Fruit fly (Drosophila melanogaster) whole organism, wandering third instar larva: ENCODE results near the gene SMC5.
A peak's percentile ranks its signal among the peaks of the same experiment; 100 is the strongest.

Source experiments
- Abd-B ChIP-seq: fragments of >200 bp; optimal IDR thresholded peaks from 2 replicates; lab custom pipeline; 2017; ENCODE audit warnings: missing biosample characterization, missing genetic modification characterization
- CG9705 ChIP-seq: fragments of 200-800 bp; sonication (Bioruptor generic); optimal IDR thresholded peaks from 2 replicates; lab custom pipeline; 2018; ENCODE audit warnings: missing biosample characterization, mild to moderate bottlenecking, missing genetic modification characterization
- CrebA ChIP-seq: fragments of 200-800 bp; sonication (Bioruptor generic); optimal IDR thresholded peaks from 2 replicates; lab custom pipeline; 2016; ENCODE audit warnings: missing biosample characterization, mild to moderate bottlenecking, missing genetic modification characterization, borderline replicate concordance
- Dif ChIP-seq: fragments of 200-275, 200-300 bp; sonication (Bioruptor generic); optimal IDR thresholded peaks from 2 replicates; lab custom pipeline; 2018; ENCODE audit warnings: missing biosample characterization, missing genetic modification characterization; ENCODE audit not compliant: partially characterized antibody
- HLH106 ChIP-seq: fragments of 200-800 bp; optimal IDR thresholded peaks from 3 replicates; lab custom pipeline; 2019; ENCODE audit warnings: missing biosample characterization, mild to moderate bottlenecking, missing genetic modification characterization, moderate library complexity
- Hr78 ChIP-seq: fragments of >200 bp; optimal IDR thresholded peaks from 2 replicates; lab custom pipeline; 2017; ENCODE audit warnings: missing biosample characterization, missing genetic modification characterization
- Hr83 ChIP-seq: fragments of 200-300 bp; sonication (Bioruptor generic); optimal IDR thresholded peaks from 2 replicates; lab custom pipeline; 2016; ENCODE audit warnings: missing biosample characterization, mild to moderate bottlenecking, missing genetic modification characterization, moderate library complexity; ENCODE audit not compliant: poor library complexity, severe bottlenecking
- Mio ChIP-seq: sonication (Bioruptor generic); optimal IDR thresholded peaks from 2 replicates; lab custom pipeline; 2016; ENCODE audit warnings: missing biosample characterization, missing genetic modification characterization
- Myc ChIP-seq: fragments of >200 bp; optimal IDR thresholded peaks from 2 replicates; lab custom pipeline; 2017
- OdsH ChIP-seq: fragments of 200-800 bp; sonication (Bioruptor generic); optimal IDR thresholded peaks from 2 replicates; lab custom pipeline; 2016; ENCODE audit warnings: missing biosample characterization, mild to moderate bottlenecking, missing genetic modification characterization
- Rel ChIP-seq, 2 experiments: fragments of 200-800 bp; sonication (Bioruptor generic) in 1 of 2; optimal IDR thresholded peaks; 2 replicates in 1 of 2; 3 replicates in 1 of 2; lab custom pipeline; 2016 to 2019; ENCODE audit warnings: mild to moderate bottlenecking in 2 of 2, missing biosample characterization in 2 of 2, missing genetic modification characterization in 2 of 2, moderate library complexity in 1 of 2
- Sp1 ChIP-seq: fragments of 200-800 bp; sonication (Bioruptor generic); optimal IDR thresholded peaks from 3 replicates; lab custom pipeline; 2019; ENCODE audit warnings: missing biosample characterization, mild to moderate bottlenecking, missing genetic modification characterization, moderate library complexity
- Vsx2 ChIP-seq: fragments of 200-300, 225-300 bp; sonication (Bioruptor generic); optimal IDR thresholded peaks from 2 replicates; lab custom pipeline; 2018; ENCODE audit warnings: missing biosample characterization, missing genetic modification characterization; ENCODE audit not compliant: partially characterized antibody
- br ChIP-seq: fragments of 200-800 bp; sonication (Bioruptor generic); optimal IDR thresholded peaks from 2 replicates; lab custom pipeline; 2016; ENCODE audit warnings: missing biosample characterization, missing genetic modification characterization
- brk ChIP-seq: fragments of 200-800 bp; sonication (Bioruptor generic); optimal IDR thresholded peaks from 2 replicates; lab custom pipeline; 2016; ENCODE audit warnings: missing biosample characterization, mild to moderate bottlenecking, missing genetic modification characterization
- dl ChIP-seq, 2 experiments: fragments of 175-275, 200-275 bp in 1 of 2; fragments of 200-275 bp in 1 of 2; sonication (Bioruptor generic); optimal IDR thresholded peaks; lab custom pipeline; 2018; ENCODE audit warnings: mild to moderate bottlenecking in 2 of 2, missing biosample characterization in 2 of 2, missing genetic modification characterization in 2 of 2, moderate library complexity in 2 of 2; ENCODE audit not compliant: partially characterized antibody in 2 of 2, insufficient read depth in 1 of 2
- dmrt93B ChIP-seq: fragments of 200-800 bp; sonication (Bioruptor generic); optimal IDR thresholded peaks from 2 replicates; lab custom pipeline; 2018; ENCODE audit warnings: missing biosample characterization, mild to moderate bottlenecking, missing genetic modification characterization
- dsf ChIP-seq: sonication (Bioruptor generic); optimal IDR thresholded peaks from 2 replicates; lab custom pipeline; 2016; ENCODE audit warnings: missing biosample characterization, missing genetic modification characterization, borderline replicate concordance
- ey ChIP-seq: fragments of 200-800 bp; sonication (Bioruptor generic); optimal IDR thresholded peaks from 2 replicates; lab custom pipeline; 2016; ENCODE audit warnings: missing biosample characterization, missing genetic modification characterization
- foxo ChIP-seq, 2 experiments: fragments of 200-800 bp; sonication (Bioruptor generic); optimal IDR thresholded peaks; 2 replicates in 1 of 2; 3 replicates in 1 of 2; lab custom pipeline; 2016 to 2017; ENCODE audit warnings: missing biosample characterization in 2 of 2, missing genetic modification characterization in 2 of 2
- fru ChIP-seq: fragments of 200-800 bp; sonication (Bioruptor generic); optimal IDR thresholded peaks from 3 replicates; lab custom pipeline; 2016; ENCODE audit warnings: missing biosample characterization, mild to moderate bottlenecking, missing genetic modification characterization
- h ChIP-seq: fragments of 200-800 bp; sonication (Bioruptor generic); optimal IDR thresholded peaks from 3 replicates; lab custom pipeline; 2016; ENCODE audit warnings: missing biosample characterization, mild to moderate bottlenecking, missing genetic modification characterization
- jim ChIP-seq: fragments of 175-275, 200-325 bp; sonication (Bioruptor generic); optimal IDR thresholded peaks from 2 replicates; lab custom pipeline; 2016; ENCODE audit warnings: missing biosample characterization, mild to moderate bottlenecking, missing genetic modification characterization
- lola ChIP-seq: fragments of >200 bp; optimal IDR thresholded peaks from 2 replicates; lab custom pipeline; 2017; ENCODE audit warnings: missing biosample characterization, missing genetic modification characterization
- pan ChIP-seq: fragments of >200 bp; optimal IDR thresholded peaks from 2 replicates; lab custom pipeline; 2017
- psq ChIP-seq: fragments of 200-800 bp; sonication (Bioruptor generic); optimal IDR thresholded peaks from 3 replicates; lab custom pipeline; 2017; ENCODE audit warnings: missing biosample characterization, mild to moderate bottlenecking, missing genetic modification characterization, moderate library complexity
- rgr ChIP-seq: fragments of 200-800 bp; sonication (Bioruptor generic); optimal IDR thresholded peaks from 3 replicates; lab custom pipeline; 2016; ENCODE audit warnings: missing biosample characterization, mild to moderate bottlenecking, missing genetic modification characterization
- sv ChIP-seq: fragments of 200-800 bp; sonication (Bioruptor generic); optimal IDR thresholded peaks from 3 replicates; lab custom pipeline; 2016; ENCODE audit warnings: missing biosample characterization, missing genetic modification characterization
- tai ChIP-seq: sonication (Bioruptor generic); optimal IDR thresholded peaks from 2 replicates; lab custom pipeline; 2016; ENCODE audit warnings: missing biosample characterization, missing genetic modification characterization
- woc ChIP-seq: sonication (Bioruptor generic); optimal IDR thresholded peaks from 2 replicates; lab custom pipeline; 2016; ENCODE audit warnings: missing biosample characterization, mild to moderate bottlenecking, missing genetic modification characterization

SMC5 gene

DNA sequence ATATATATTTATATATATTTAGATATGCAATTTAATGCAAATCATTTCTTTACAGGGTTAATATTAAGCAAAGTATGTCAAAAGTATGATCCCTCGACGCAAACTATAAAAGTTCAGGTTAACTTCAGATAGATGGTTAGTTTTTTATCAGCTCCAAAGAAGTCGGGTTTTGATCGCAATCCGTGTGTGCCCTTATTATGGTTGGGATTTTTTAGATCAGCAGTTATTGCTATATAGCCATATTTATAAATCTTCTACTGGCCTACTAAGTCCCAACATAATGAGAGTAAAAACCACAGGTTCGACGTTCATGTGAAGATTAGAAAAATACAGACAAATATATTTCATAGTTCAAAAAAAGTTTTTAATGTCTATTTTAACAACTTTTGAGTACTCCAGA, 4.9 kb downstream of the SMC5 start, which contains the start of gene EMC10:
TSS of gene EMC10 (plus strand) at position 301 of the 400 bp plus-strand sequence.
- TF ChIP-seq jim (GFP tag; lab: Kevin White, UChicago) (no peak), Rel (GFP tag; optimal IDR thresholded peaks at IDR 0.05; lab: Kevin White, UChicago) (no peak), Rel (tag; optimal IDR thresholded peaks at IDR 0.05; lab: Kevin White, UChicago) (no peak), Hr78 (no peak)

DNA sequence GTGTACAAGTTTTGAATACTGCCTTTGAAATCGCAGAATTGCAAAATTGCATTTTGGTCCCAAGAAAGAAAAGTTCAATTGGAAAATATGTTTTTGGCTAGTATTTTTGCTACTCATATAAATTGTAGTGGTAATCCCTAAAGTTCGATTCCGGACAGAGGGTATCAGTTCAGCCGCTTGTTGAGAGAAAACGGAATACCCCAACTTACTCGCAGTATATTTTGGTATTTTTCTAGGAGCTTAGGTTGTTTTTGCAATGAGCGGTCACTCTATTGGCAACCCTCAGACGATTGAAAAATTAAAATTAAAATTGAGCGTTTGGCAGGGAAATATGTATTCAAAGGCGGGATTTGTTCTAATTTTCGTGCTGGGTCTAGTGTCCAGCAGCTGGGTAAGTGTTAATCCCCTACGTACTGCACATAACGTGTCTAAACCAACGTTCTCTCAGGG, 5.3 kb downstream of the SMC5 start:
- TF ChIP-seq woc = peak; percentile 7
- peak; percentile 59 for TF ChIP-seq Myc (lab: Kevin White, UChicago)
- TF ChIP-seq tai (GFP tag; lab: Kevin White, UChicago) = no peak
- TF ChIP-seq, all 38 proteins: peak for 2

DNA sequence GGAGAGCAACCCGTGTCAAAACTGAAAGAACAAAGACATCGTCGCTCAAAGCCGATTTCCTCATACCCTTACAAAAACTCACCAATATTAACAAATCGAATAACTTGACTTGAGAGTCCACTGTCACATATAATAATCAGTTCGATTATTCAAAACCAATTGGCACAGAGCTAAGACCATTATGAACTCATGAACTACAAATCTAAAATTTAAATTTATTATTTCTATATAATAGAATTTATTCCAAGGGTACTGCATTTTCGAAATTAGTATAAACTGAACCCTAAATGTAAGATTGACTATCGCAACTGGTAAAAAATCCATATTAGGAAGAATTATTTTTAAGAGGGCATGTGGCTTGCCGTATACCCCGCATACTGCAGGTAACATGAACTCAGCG, 13.0 kb downstream of the SMC5 start:
- TF ChIP-seq foxo (GFP tag; optimal IDR thresholded peaks at IDR 0.05; lab: Kevin White, UChicago) (peak in 1 of 2 experiments; percentile 24), OdsH (GFP tag; lab: Kevin White, UChicago) (peak; percentile 37), psq (GFP tag; lab: Kevin White, UChicago) (peak; percentile 68), Mio (no peak), CrebA (GFP tag; lab: Kevin White, UChicago) (no peak), h (GFP tag; lab: Kevin White, UChicago) (no peak), fru (peak; percentile 26), Sp1 (peak; percentile 42), woc (peak; percentile 26), Hr78 (no peak), HLH106 (tag; lab: Kevin White, UChicago) (peak; percentile 44)

DNA sequence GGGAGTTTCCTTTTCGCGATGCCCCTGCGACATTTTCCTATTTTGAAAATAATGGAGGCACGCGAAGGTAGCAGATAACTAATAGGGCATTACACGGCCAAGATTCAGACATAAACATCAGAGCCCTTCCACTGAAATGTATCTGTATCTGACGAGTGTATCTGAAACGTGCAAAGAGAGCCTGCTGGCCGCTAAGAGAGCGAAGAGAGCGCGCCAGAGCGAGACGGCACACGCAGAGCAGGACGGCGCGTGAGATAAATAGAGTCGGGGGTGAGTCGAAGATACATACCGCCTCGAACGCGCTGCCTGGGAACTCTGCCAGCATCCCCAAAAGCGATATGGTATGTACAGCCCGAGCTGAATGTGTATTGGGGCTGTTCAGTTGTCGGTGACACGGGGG, 15.7 kb downstream of the SMC5 start:
- TF ChIP-seq dl (GFP tag; optimal IDR thresholded peaks at IDR 0.05; lab: Kevin White, UChicago; ENCODE audit: insufficient read depth in 1 of 2, partially characterized antibody in 2 of 2) = peak; percentile 15 to 73
- TF ChIP-seq ey (GFP tag; lab: Kevin White, UChicago) = no peak
- peak; percentile 78 for TF ChIP-seq Dif (GFP tag; lab: Kevin White, UChicago)
- no peak for TF ChIP-seq Mio
- TF ChIP-seq lola (GFP tag; lab: Kevin White, UChicago) = no peak
- no peak for TF ChIP-seq Abd-B (GFP tag; lab: Kevin White, UChicago)

DNA sequence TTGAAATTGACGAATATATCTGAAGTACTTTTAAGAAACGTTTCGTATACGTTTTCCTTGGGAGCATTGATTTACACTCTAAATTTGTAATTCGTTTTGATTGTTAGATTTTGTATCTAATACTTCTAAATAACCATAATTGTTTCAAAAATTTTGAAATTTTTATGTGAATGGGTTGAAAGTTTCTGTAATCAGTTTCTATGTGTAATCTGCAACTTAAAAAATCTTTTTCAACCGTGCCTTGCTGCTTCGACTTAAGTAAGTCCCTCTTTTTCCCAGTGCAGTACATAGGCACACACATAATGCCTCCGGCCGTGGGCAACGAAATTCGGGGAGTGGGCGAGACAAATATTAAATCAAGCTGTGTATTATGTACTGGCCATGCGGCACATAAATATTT, 16.4 kb downstream of the SMC5 start:
- no peak for TF ChIP-seq Hr83 (GFP tag; lab: Kevin White, UChicago)
- no peak for TF ChIP-seq sv
- no peak for TF ChIP-seq rgr (GFP tag; lab: Kevin White, UChicago)
- TF ChIP-seq br (GFP tag; lab: Kevin White, UChicago) = no peak
- no peak for TF ChIP-seq Dif (GFP tag; lab: Kevin White, UChicago)
- no peak for TF ChIP-seq tai (GFP tag; lab: Kevin White, UChicago)
- TF ChIP-seq brk (GFP tag; lab: Kevin White, UChicago) = no peak
- TF ChIP-seq pan (lab: Kevin White, UChicago) = no peak
- TF ChIP-seq CrebA (GFP tag; lab: Kevin White, UChicago) = no peak
- TF ChIP-seq CG9705 (GFP tag; lab: Kevin White, UChicago) = no peak

DNA sequence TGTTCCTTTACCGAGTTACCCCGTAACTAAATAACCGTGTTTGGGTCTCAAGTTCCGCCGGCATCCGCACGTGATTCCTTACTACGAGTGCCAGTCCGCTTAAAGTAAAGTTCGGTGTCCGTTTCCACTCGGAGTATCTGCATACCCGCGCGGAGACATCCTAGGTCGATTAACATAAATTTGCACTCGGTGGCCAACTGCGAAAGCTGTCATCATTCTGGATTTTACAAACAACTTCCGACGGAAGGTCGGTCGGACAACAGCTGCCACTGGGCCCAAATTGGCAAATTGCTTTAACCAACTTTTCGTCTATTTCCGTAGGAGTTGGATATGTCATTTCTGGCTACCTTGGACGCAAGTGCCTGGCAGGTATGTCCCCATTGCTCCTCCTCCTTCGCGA, 17.6 kb downstream of the SMC5 start, which contains the start of gene TfAP-2:
TSS of gene TfAP-2 (plus strand) at position 301 of the 400 bp plus-strand sequence.
- TF ChIP-seq OdsH (GFP tag; lab: Kevin White, UChicago) (no peak), fru (no peak), Vsx2 (GFP tag; lab: Kevin White, UChicago) (no peak), jim (GFP tag; lab: Kevin White, UChicago) (no peak), Mio (no peak), Hr83 (GFP tag; lab: Kevin White, UChicago) (no peak), brk (GFP tag; lab: Kevin White, UChicago) (no peak), Dif (GFP tag; lab: Kevin White, UChicago) (no peak), dmrt93B (GFP tag; lab: Kevin White, UChicago) (no peak), lola (GFP tag; lab: Kevin White, UChicago) (no peak), foxo (GFP tag; optimal IDR thresholded peaks at IDR 0.05; lab: Kevin White, UChicago) (no peak), Abd-B (GFP tag; lab: Kevin White, UChicago) (no peak), dsf (GFP tag; lab: Kevin White, UChicago) (no peak), br (GFP tag; lab: Kevin White, UChicago) (no peak), tai (GFP tag; lab: Kevin White, UChicago) (no peak), sv (no peak)
